Fruit fly (Drosophila melanogaster) whole organism, embryonic: ENCODE data around the gene Cdk5alpha.

Experiments used
- ATbp ChIP-seq: fragments of 200-800 bp; sonication (Bioruptor generic); optimal IDR thresholded peaks from 2 replicates; lab custom pipeline; 2017; ENCODE audit warnings: missing biosample characterization, mild to moderate bottlenecking, missing genetic modification characterization, missing genetic modification reagents
- CG10274 ChIP-seq: fragments of 200-800 bp; sonication (Bioruptor generic); optimal IDR thresholded peaks from 3 replicates; lab custom pipeline; 2017; ENCODE audit warnings: missing biosample characterization, mild to moderate bottlenecking, missing genetic modification characterization
- CG11085 ChIP-seq: fragments of 200-800 bp; sonication (Bioruptor generic); IDR thresholded peaks from 2 replicates; pipeline ENCODE4 v1.3.6; 2022; ENCODE audit warnings: missing biosample characterization, missing genetic modification characterization
- CG12104 ChIP-seq: fragments of 200-800 bp; sonication (Bioruptor generic); optimal IDR thresholded peaks from 3 replicates; lab custom pipeline; 2016; ENCODE audit warnings: missing biosample characterization, missing genetic modification characterization
- CG12236 ChIP-seq: fragments of 200-800 bp; sonication (Bioruptor generic); optimal IDR thresholded peaks from 2 replicates; lab custom pipeline; 2016; ENCODE audit warnings: missing biosample characterization, missing genetic modification characterization
- CG12942 ChIP-seq: fragments of 200-800 bp; sonication (Bioruptor generic); optimal IDR thresholded peaks from 3 replicates; lab custom pipeline; 2016; ENCODE audit warnings: missing biosample characterization, missing genetic modification characterization
- CG13894 ChIP-seq: fragments of 200-800 bp; sonication (Bioruptor generic); optimal IDR thresholded peaks from 3 replicates; lab custom pipeline; 2018; ENCODE audit warnings: missing biosample characterization, mild to moderate bottlenecking, missing genetic modification characterization, moderate library complexity
- CG15011 ChIP-seq: fragments of 200-800 bp; sonication (Bioruptor generic); optimal IDR thresholded peaks from 3 replicates; lab custom pipeline; 2018; ENCODE audit warnings: missing biosample characterization, mild to moderate bottlenecking, missing genetic modification characterization
- CG16813 ChIP-seq: fragments of 200-800 bp; sonication (Bioruptor generic); IDR thresholded peaks from 3 replicates; pipeline ENCODE4 v1.3.6; 2022; ENCODE audit warnings: missing biosample characterization, missing genetic modification characterization; ENCODE audit not compliant: partially characterized antibody
- CG17385 ChIP-seq: fragments of 200-800 bp; sonication (Bioruptor generic); optimal IDR thresholded peaks from 3 replicates; lab custom pipeline; 2018; ENCODE audit warnings: missing biosample characterization, mild to moderate bottlenecking, missing genetic modification characterization
- CG31224 ChIP-seq: fragments of 200-800 bp; sonication (Bioruptor generic); IDR thresholded peaks from 2 replicates; pipeline ENCODE4 v1.3.6; 2022; ENCODE audit warnings: missing biosample characterization, missing genetic modification characterization
- CG32772 ChIP-seq: fragments of 200-800 bp; sonication (Bioruptor generic); IDR thresholded peaks from 2 replicates; pipeline ENCODE4 v1.3.6; 2022; ENCODE audit warnings: missing biosample characterization, missing genetic modification characterization
- CG3281 ChIP-seq: fragments of 200-800 bp; sonication (Bioruptor generic); optimal IDR thresholded peaks from 3 replicates; lab custom pipeline; 2017; ENCODE audit warnings: missing biosample characterization, mild to moderate bottlenecking, missing genetic modification characterization
- CG4282 ChIP-seq: fragments of 200-800 bp; sonication (Bioruptor generic); optimal IDR thresholded peaks from 2 replicates; lab custom pipeline; 2016; ENCODE audit warnings: missing biosample characterization, missing genetic modification characterization
- CG4328 ChIP-seq: fragments of 200-800 bp; sonication (Bioruptor generic); optimal IDR thresholded peaks from 3 replicates; lab custom pipeline; 2017; ENCODE audit warnings: missing biosample characterization, missing genetic modification reagents, missing genetic modification characterization
- CG4820 ChIP-seq: fragments of 200-800 bp; sonication (Bioruptor generic); optimal IDR thresholded peaks from 3 replicates; lab custom pipeline; 2016; ENCODE audit warnings: missing biosample characterization, missing genetic modification characterization
- CG5953 ChIP-seq: fragments of 200-800 bp; sonication (Bioruptor generic); IDR thresholded peaks from 2 replicates; pipeline ENCODE4 v1.3.6; 2022; ENCODE audit warnings: missing biosample characterization, missing genetic modification characterization
- CG6272 ChIP-seq: fragments of 200-800 bp; sonication (Bioruptor generic); IDR thresholded peaks from 2 replicates; pipeline ENCODE4 v1.3.6; 2022; ENCODE audit warnings: missing biosample characterization, missing genetic modification characterization
- CG8290 ChIP-seq, 3 experiments: fragments of 200-800 bp; sonication (Bioruptor generic); optimal IDR thresholded peaks; 2 replicates each; lab custom pipeline; 2016 to 2019; ENCODE audit warnings: missing biosample characterization in 3 of 3, missing genetic modification characterization in 3 of 3, mild to moderate bottlenecking in 2 of 3, moderate library complexity in 1 of 3
- CG8944 ChIP-seq: fragments of 200-800 bp; sonication (Bioruptor generic); optimal IDR thresholded peaks from 3 replicates; lab custom pipeline; 2016; ENCODE audit warnings: missing biosample characterization, missing genetic modification characterization
- CG9932 ChIP-seq: fragments of 200-800 bp; sonication (Bioruptor generic); IDR thresholded peaks from 2 replicates; pipeline ENCODE4 v1.3.6; 2022; ENCODE audit warnings: missing biosample characterization, missing genetic modification characterization
- CHES-1-like ChIP-seq: fragments of 200-800 bp; sonication (Bioruptor generic); optimal IDR thresholded peaks from 2 replicates; lab custom pipeline; 2016; ENCODE audit warnings: missing biosample characterization, missing genetic modification characterization
- Dref ChIP-seq: fragments of 200-800 bp; sonication (Bioruptor generic); IDR thresholded peaks from 2 replicates; pipeline ENCODE4 v1.3.6; 2022; ENCODE audit warnings: missing biosample characterization, missing genetic modification characterization
- HmgD ChIP-seq: fragments of 200-800 bp; sonication (Bioruptor generic); optimal IDR thresholded peaks from 3 replicates; lab custom pipeline; 2016; ENCODE audit warnings: missing biosample characterization, missing genetic modification characterization
- Hr51 ChIP-seq, 2 experiments: fragments of 200-800 bp; sonication (Bioruptor generic); optimal IDR thresholded peaks; 2 replicates in 1 of 2; 3 replicates in 1 of 2; lab custom pipeline; 2016 to 2018; ENCODE audit warnings: missing biosample characterization in 2 of 2, missing genetic modification characterization in 2 of 2, mild to moderate bottlenecking in 1 of 2, moderate library complexity in 1 of 2
- Lpt ChIP-seq: fragments of >200 bp; optimal IDR thresholded peaks from 2 replicates; lab custom pipeline; 2018; ENCODE audit warnings: missing biosample characterization, missing genetic modification characterization
- Myb ChIP-seq: fragments of 200-800 bp; sonication (Bioruptor generic); optimal IDR thresholded peaks from 2 replicates; lab custom pipeline; 2016; ENCODE audit warnings: missing biosample characterization, missing genetic modification characterization
- Optix ChIP-seq: fragments of 200-800 bp; sonication (Bioruptor generic); IDR thresholded peaks from 3 replicates; pipeline ENCODE4 v1.3.6; 2022; ENCODE audit warnings: missing biosample characterization, missing genetic modification characterization
- PHDP ChIP-seq: fragments of 200-800 bp; sonication (Bioruptor generic); optimal IDR thresholded peaks from 3 replicates; lab custom pipeline; 2018; ENCODE audit warnings: missing biosample characterization, mild to moderate bottlenecking, missing genetic modification characterization, moderate library complexity
- Scr ChIP-seq: fragments of 200-800 bp; sonication (Bioruptor generic); IDR thresholded peaks from 2 replicates; pipeline ENCODE4 v1.3.6; 2022; ENCODE audit warnings: missing biosample characterization, missing genetic modification characterization; ENCODE audit not compliant: partially characterized antibody
- TFAM ChIP-seq: fragments of 200-800 bp; sonication (Bioruptor generic); optimal IDR thresholded peaks from 2 replicates; lab custom pipeline; 2017; ENCODE audit warnings: missing biosample characterization, missing genetic modification characterization, inconsistent platforms
- ab ChIP-seq: fragments of 200-800 bp; sonication (Bioruptor generic); optimal IDR thresholded peaks from 2 replicates; lab custom pipeline; 2016; ENCODE audit warnings: missing biosample characterization, missing genetic modification characterization
- ash1 ChIP-seq: fragments of 200-800 bp; sonication (Bioruptor generic); optimal IDR thresholded peaks from 2 replicates; lab custom pipeline; 2018; ENCODE audit warnings: missing biosample characterization, mild to moderate bottlenecking, missing genetic modification characterization
- chif ChIP-seq, 2 experiments: fragments of 200-800 bp; sonication (Bioruptor generic); optimal IDR thresholded peaks; 3 replicates each; lab custom pipeline; 2016; ENCODE audit warnings: missing biosample characterization in 2 of 2, missing genetic modification characterization in 2 of 2
- chinmo ChIP-seq: fragments of 200-800 bp; sonication (Bioruptor generic); IDR thresholded peaks from 4 replicates; pipeline ENCODE4 v1.3.6; 2022; ENCODE audit warnings: missing biosample characterization, missing genetic modification characterization; ENCODE audit not compliant: partially characterized antibody
- dati ChIP-seq: fragments of 200-800 bp; sonication (Bioruptor generic); IDR thresholded peaks from 2 replicates; pipeline ENCODE4 v1.3.6; 2022; ENCODE audit warnings: missing biosample characterization, missing genetic modification characterization
- disco-r ChIP-seq: fragments of 200-800 bp; sonication (Bioruptor generic); optimal IDR thresholded peaks from 2 replicates; lab custom pipeline; 2016; ENCODE audit warnings: missing biosample characterization, missing genetic modification characterization
- ems ChIP-seq: fragments of 200-800 bp; sonication (Bioruptor generic); optimal IDR thresholded peaks from 3 replicates; lab custom pipeline; 2016; ENCODE audit warnings: missing biosample characterization, missing genetic modification characterization
- en ChIP-seq: fragments of 200-800 bp; sonication (Bioruptor generic); optimal IDR thresholded peaks from 2 replicates; lab custom pipeline; 2016; ENCODE audit warnings: missing biosample characterization, missing genetic modification characterization
- gcm ChIP-seq: fragments of 200-800 bp; sonication (Bioruptor generic); optimal IDR thresholded peaks from 2 replicates; lab custom pipeline; 2019; ENCODE audit warnings: missing biosample characterization, mild to moderate bottlenecking, missing genetic modification characterization, moderate library complexity
- gcm2 ChIP-seq: fragments of 200-800 bp; sonication (Bioruptor generic); optimal IDR thresholded peaks from 2 replicates; lab custom pipeline; 2016; ENCODE audit warnings: missing biosample characterization, missing genetic modification characterization
- grau ChIP-seq: fragments of 200-800 bp; optimal IDR thresholded peaks from 3 replicates; lab custom pipeline; 2019; ENCODE audit warnings: missing biosample characterization, mild to moderate bottlenecking, missing genetic modification characterization, moderate library complexity
- lmd ChIP-seq: fragments of 200-800 bp; sonication (Bioruptor generic); IDR thresholded peaks from 2 replicates; pipeline ENCODE4 v1.3.6; 2022; ENCODE audit warnings: missing biosample characterization, missing genetic modification characterization
- pho ChIP-seq: fragments of 200-800 bp; sonication (Bioruptor generic); optimal IDR thresholded peaks from 2 replicates; lab custom pipeline; 2016; ENCODE audit warnings: missing biosample characterization, missing genetic modification characterization
- psq ChIP-seq: fragments of 200-800 bp; sonication (Bioruptor generic); optimal IDR thresholded peaks from 2 replicates; lab custom pipeline; 2017; ENCODE audit warnings: missing biosample characterization, missing genetic modification characterization
- repo ChIP-seq: fragments of 200-800 bp; sonication (Bioruptor generic); optimal IDR thresholded peaks from 2 replicates; lab custom pipeline; 2016; ENCODE audit warnings: missing biosample characterization, missing genetic modification characterization
- sens ChIP-seq: fragments of 200-800 bp; sonication (Bioruptor generic); peaks from one replicate; lab custom pipeline; 2016; ENCODE audit warnings: missing biosample characterization, missing genetic modification characterization
- slbo ChIP-seq: fragments of 200-800 bp; sonication (Bioruptor generic); IDR thresholded peaks from 2 replicates; pipeline ENCODE4 v1.3.6; 2022; ENCODE audit warnings: missing biosample characterization, missing genetic modification characterization
- ssp ChIP-seq: fragments of 200-800 bp; sonication (Bioruptor generic); IDR thresholded peaks from 2 replicates; pipeline ENCODE4 v1.3.6; 2022; ENCODE audit warnings: missing biosample characterization, missing genetic modification characterization
- sug ChIP-seq: fragments of 200-800 bp; optimal IDR thresholded peaks from 2 replicates; lab custom pipeline; 2019; ENCODE audit warnings: missing biosample characterization, mild to moderate bottlenecking, missing genetic modification characterization, moderate library complexity
- usp ChIP-seq: fragments of >200 bp; optimal IDR thresholded peaks from 2 replicates; lab custom pipeline; 2017; ENCODE audit warnings: missing biosample characterization, missing genetic modification characterization
- yki ChIP-seq: fragments of >200 bp; optimal IDR thresholded peaks from 3 replicates; lab custom pipeline; 2018

Cdk5alpha gene

dm6 chr2L:10292066-10292560, 18.6 kb downstream of the Cdk5alpha start, which contains the start of gene Ufd4 (continued):
- TF ChIP-seq CG4328 (GFP tag; lab: Kevin White, UChicago) (no peak), CG12236 (GFP tag; lab: Kevin White, UChicago) (no peak), grau (tag; lab: Kevin White, UChicago) (no peak), CG32772 (GFP tag; lab: Robert Waterston, UW) (no peak), Dref (GFP tag; lab: Robert Waterston, UW) (peak; percentile 81), CG10274 (GFP tag; lab: Kevin White, UChicago) (no peak), CG4282 (no peak), PHDP (no peak), CG6272 (GFP tag; lab: Robert Waterston, UW) (no peak), TFAM (GFP tag; lab: Kevin White, UChicago) (no peak), CG12942 (GFP tag; lab: Kevin White, UChicago) (peak; percentile 7), CG15011 (GFP tag; lab: Kevin White, UChicago) (no peak), CG8944 (GFP tag; lab: Kevin White, UChicago) (peak; percentile 3), sens (GFP tag; lab: Kevin White, UChicago) (peak; percentile 93), CG16813 (GFP tag; lab: Robert Waterston, UW) (peak; percentile 40; the same call in 2 of the 3 replicates), ems (peak; percentile 64), Lpt (GFP tag; lab: Kevin White, UChicago) (no peak), CG8290 (GFP tag; optimal IDR thresholded peaks at IDR 0.05; lab: Kevin White, UChicago) (peak; percentile 33), CG8290 (tag; optimal IDR thresholded peaks at IDR 0.05; lab: Kevin White, UChicago) (no peak), ash1 (GFP tag; lab: Kevin White, UChicago) (no peak), en (no peak), ATbp (GFP tag; lab: Kevin White, UChicago) (no peak), CG3281 (GFP tag; lab: Kevin White, UChicago) (no peak), yki (lab: Kevin White, UChicago) (no peak), HmgD (GFP tag; lab: Kevin White, UChicago) (no peak), chif (GFP tag; optimal IDR thresholded peaks at IDR 0.05; lab: Kevin White, UChicago) (peak; percentile 16 to 49), ab (GFP tag; lab: Kevin White, UChicago) (no peak), sug (tag; lab: Kevin White, UChicago) (no peak), CG17385 (no peak), CG4820 (GFP tag; lab: Kevin White, UChicago) (peak; percentile 59), Hr51 (GFP tag; optimal IDR thresholded peaks at IDR 0.05; lab: Kevin White, UChicago) (peak in 1 of 2 experiments; percentile 56), Myb (GFP tag; lab: Kevin White, UChicago) (peak; percentile 21), CG11085 (no peak), CG5953 (no peak), Scr (peak; percentile 55), CG12104 (GFP tag; lab: Kevin White, UChicago) (peak; percentile 61), usp (GFP tag; lab: Kevin White, UChicago) (no peak), chinmo (GFP tag; lab: Robert Waterston, UW) (no peak), CG31224 (GFP tag; lab: Robert Waterston, UW) (no peak), slbo (no peak; the same call in 1 of the 2 replicates), dati (no peak), lmd (no peak), ssp (no peak; the same call in 1 of the 2 replicates), gcm (GFP tag; lab: Kevin White, UChicago) (no peak), gcm2 (GFP tag; lab: Kevin White, UChicago) (peak; percentile 56), CG13894 (tag; lab: Kevin White, UChicago) (no peak), Optix (GFP tag; lab: Robert Waterston, UW) (no peak), disco-r (GFP tag; lab: Kevin White, UChicago) (no peak), pho (GFP tag; lab: Kevin White, UChicago) (peak; percentile 61), repo (GFP tag; lab: Kevin White, UChicago) (peak; percentile 25), CG9932 (GFP tag; lab: Robert Waterston, UW) (no peak), psq (GFP tag; lab: Kevin White, UChicago) (no peak), CHES-1-like (GFP tag; lab: Kevin White, UChicago) (peak; percentile 42)
